Worm (Caenorhabditis elegans) whole organism, early embryonic: ENCODE results near the gene B0416.3.

Experiments
- B0310.2 ChIP-seq: sonication (generic microtip); optimal IDR thresholded peaks from 2 replicates; lab custom pipeline; 2016; ENCODE audit warnings: mild to moderate bottlenecking, missing genetic modification characterization, missing compliant biosample characterization
- F13C5.2 ChIP-seq: sonication (generic microtip); optimal IDR thresholded peaks from 2 replicates; lab custom pipeline; 2017; ENCODE audit warnings: mild to moderate bottlenecking, missing genetic modification characterization, inconsistent platforms, missing compliant biosample characterization
- aly-1 ChIP-seq: sonication (generic microtip); optimal IDR thresholded peaks from 2 replicates; lab custom pipeline; 2016; ENCODE audit warnings: missing genetic modification characterization, missing compliant biosample characterization
- ama-1 ChIP-seq: fragments of 150-350 bp; optimal IDR thresholded peaks from 2 replicates; lab custom pipeline; 2014
- ceh-13 ChIP-seq: fragments of 200-800 bp; sonication (Bioruptor generic); optimal IDR thresholded peaks from 2 replicates; lab custom pipeline; 2018; ENCODE audit warnings: mild to moderate bottlenecking, missing genetic modification characterization, missing compliant biosample characterization
- ceh-36 ChIP-seq: sonication (generic microtip); optimal IDR thresholded peaks from 2 replicates; lab custom pipeline; 2016; ENCODE audit warnings: missing genetic modification characterization, inconsistent platforms, missing compliant biosample characterization
- ets-7 ChIP-seq: sonication (generic microtip); optimal IDR thresholded peaks from 2 replicates; lab custom pipeline; 2016; ENCODE audit warnings: missing genotype, missing genetic modification characterization, missing compliant biosample characterization
- flt-1 ChIP-seq: fragments of 200-800 bp; sonication (Bioruptor generic); IDR thresholded peaks from 2 replicates; pipeline ENCODE4 v1.3.6; 2022; ENCODE audit warnings: missing genetic modification characterization, missing compliant biosample characterization
- hmbx-1 ChIP-seq: sonication (generic microtip); optimal IDR thresholded peaks from 2 replicates; lab custom pipeline; 2016; ENCODE audit warnings: mild to moderate bottlenecking, missing genetic modification characterization, missing compliant biosample characterization
- hmg-4 ChIP-seq: fragments of 200-800 bp; sonication (Bioruptor generic); optimal IDR thresholded peaks from 2 replicates; lab custom pipeline; 2018; ENCODE audit warnings: mild to moderate bottlenecking, missing genetic modification characterization, missing compliant biosample characterization
- hnd-1 ChIP-seq: sonication (generic microtip); optimal IDR thresholded peaks from 2 replicates; lab custom pipeline; 2016; ENCODE audit warnings: missing genetic modification characterization, missing compliant biosample characterization
- pes-1 ChIP-seq: fragments of 200-800 bp; sonication (Bioruptor generic); IDR thresholded peaks from 2 replicates; pipeline ENCODE4 v1.3.6; 2022; ENCODE audit warnings: missing genetic modification reagents, missing genetic modification characterization, missing compliant biosample characterization
- scrt-1 ChIP-seq: fragments of 200-800 bp; sonication (Bioruptor generic); IDR thresholded peaks from 2 replicates; pipeline ENCODE4 v1.3.6; 2022; ENCODE audit warnings: missing genetic modification characterization, missing compliant biosample characterization
- sea-1 ChIP-seq: fragments of 200-800 bp; sonication (Bioruptor generic); conservative IDR thresholded peaks from 2 replicates; pipeline ENCODE4 v1.3.6; 2022; ENCODE audit warnings: missing genetic modification characterization, missing compliant biosample characterization
- tbx-11 ChIP-seq: fragments of 200-800 bp; sonication (Bioruptor generic); IDR thresholded peaks from 2 replicates; pipeline ENCODE4 v1.3.6; 2022; ENCODE audit warnings: missing genetic modification characterization, missing compliant biosample characterization
- tbx-37 ChIP-seq: fragments of 200-800 bp; sonication (Bioruptor generic); conservative IDR thresholded peaks from 2 replicates; pipeline ENCODE4 v1.3.6; 2022; ENCODE audit warnings: missing genetic modification reagents, missing genetic modification characterization, missing compliant biosample characterization
- tra-4 ChIP-seq: sonication (generic microtip); optimal IDR thresholded peaks from 2 replicates; lab custom pipeline; 2017; ENCODE audit warnings: missing genetic modification characterization, missing compliant biosample characterization

The B0416.3 gene

DNA sequence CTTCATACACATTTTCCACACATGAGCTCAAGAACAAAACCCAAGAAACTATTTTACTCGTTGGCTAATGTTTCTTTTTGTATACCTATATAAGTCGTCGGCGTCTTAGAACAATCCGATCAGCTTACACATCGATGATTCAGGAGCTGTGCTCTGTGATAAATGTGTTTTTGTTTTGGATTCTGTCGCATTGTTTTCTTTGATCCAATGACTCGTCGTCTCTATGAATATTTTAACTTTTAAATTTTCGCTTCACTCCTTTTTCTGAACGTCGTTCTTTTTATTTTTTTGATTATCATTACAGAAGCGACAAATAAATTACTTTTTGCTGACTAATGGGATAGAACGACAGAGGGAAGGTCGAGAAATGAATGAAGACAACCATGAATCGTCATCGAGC, at the start of gene B0416.3:
TSS of gene B0416.3 (plus strand) at position 301 of the 400 bp plus-strand sequence.
- TF ChIP-seq sea-1 (GFP tag; lab: Robert Waterston, UW), result no peak
- TF ChIP-seq ama-1, result no peak
- no peak for TF ChIP-seq hmg-4
- TF ChIP-seq ceh-36 (tag; lab: Kevin White, UChicago), result no peak
- no peak for TF ChIP-seq B0310.2
- TF ChIP-seq tbx-37 (GFP tag; lab: Robert Waterston, UW), result no peak
- TF ChIP-seq flt-1, result no peak
- no peak for TF ChIP-seq F13C5.2 (tag; lab: Kevin White, UChicago)
- no peak for TF ChIP-seq aly-1 (tag; lab: Kevin White, UChicago)
- no peak for TF ChIP-seq hnd-1 (tag; lab: Kevin White, UChicago)
- no peak for TF ChIP-seq scrt-1 (GFP tag; lab: Robert Waterston, UW)
- no peak for TF ChIP-seq tbx-11 (GFP tag; lab: Robert Waterston, UW)
- no peak for TF ChIP-seq ceh-13

- TF ChIP-seq tra-4 (tag; lab: Kevin White, UChicago) (no peak), aly-1 (tag; lab: Kevin White, UChicago) (no peak), ets-7 (tag; lab: Kevin White, UChicago) (no peak), hnd-1 (tag; lab: Kevin White, UChicago) (no peak), scrt-1 (GFP tag; lab: Robert Waterston, UW) (no peak), hmbx-1 (tag; lab: Kevin White, UChicago) (no peak), ceh-36 (tag; lab: Kevin White, UChicago) (no peak), tbx-11 (GFP tag; lab: Robert Waterston, UW) (no peak), pes-1 (no peak), ama-1 (no peak)
These were observed 49.3 kb upstream of the B0416.3 start, which contains the start of gene lgc-4 for ce11 chrX:9242123-9242522. Gene lgc-4, minus strand, starts transcription at chrX:9242223.

DNA sequence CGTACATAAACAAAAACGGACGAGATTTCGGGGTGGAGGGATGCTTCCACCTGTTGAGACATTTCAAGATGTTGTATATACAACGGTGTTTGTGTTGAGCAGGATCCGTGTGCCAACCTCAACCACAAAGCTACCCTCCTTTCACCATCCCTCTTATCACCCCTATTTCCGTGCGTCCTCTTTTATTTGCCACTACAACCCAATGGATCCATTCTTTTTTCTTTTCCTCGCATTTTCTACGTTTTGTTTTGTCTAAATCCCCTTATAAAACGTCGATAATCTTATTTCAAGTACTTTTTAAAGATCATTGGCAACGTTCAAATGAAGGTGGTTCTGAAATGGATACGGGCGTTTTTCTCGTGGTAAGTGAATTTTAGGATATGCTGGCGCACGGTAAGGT, 48.2 kb upstream of the B0416.3 start, which contains the start of gene gpa-12:
TSS of gene gpa-12 (plus strand) at position 301 of the 400 bp plus-strand sequence.
- no peak for TF ChIP-seq tbx-11 (GFP tag; lab: Robert Waterston, UW)
- no peak for TF ChIP-seq tbx-37 (GFP tag; lab: Robert Waterston, UW)
- no peak for TF ChIP-seq ets-7 (tag; lab: Kevin White, UChicago)
- TF ChIP-seq tra-4 (tag; lab: Kevin White, UChicago), result no peak
- no peak for TF ChIP-seq F13C5.2 (tag; lab: Kevin White, UChicago)
- no peak for TF ChIP-seq hnd-1 (tag; lab: Kevin White, UChicago)
- TF ChIP-seq hmbx-1 (tag; lab: Kevin White, UChicago), result no peak

DNA sequence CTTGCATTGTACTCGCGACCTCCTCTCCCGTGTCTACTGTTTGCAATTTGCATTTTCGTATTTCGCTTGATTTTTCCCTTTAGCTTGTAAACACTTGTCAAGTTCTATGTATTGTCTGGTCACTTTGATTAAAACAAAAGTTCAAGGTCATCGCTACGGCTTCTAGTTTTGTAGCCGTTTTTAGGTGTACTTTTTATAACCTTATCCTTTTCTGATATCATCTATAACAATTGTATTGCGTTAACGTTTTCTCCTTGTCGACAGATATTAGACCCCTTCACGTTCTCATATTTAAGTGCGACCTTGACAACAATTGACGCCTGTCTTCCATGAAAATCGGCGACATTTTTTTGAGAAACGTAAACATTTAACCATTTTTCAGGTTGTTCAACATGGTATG, 44.8 kb upstream of the B0416.3 start:
- TF ChIP-seq B0310.2 (no peak), pes-1 (no peak), hnd-1 (tag; lab: Kevin White, UChicago) (no peak), ceh-36 (tag; lab: Kevin White, UChicago) (no peak), ama-1 (no peak), aly-1 (tag; lab: Kevin White, UChicago) (no peak), ceh-13 (no peak), tbx-11 (GFP tag; lab: Robert Waterston, UW) (no peak), tra-4 (tag; lab: Kevin White, UChicago) (no peak), scrt-1 (GFP tag; lab: Robert Waterston, UW) (no peak), sea-1 (GFP tag; lab: Robert Waterston, UW) (no peak), hmbx-1 (tag; lab: Kevin White, UChicago) (no peak), ets-7 (tag; lab: Kevin White, UChicago) (no peak), F13C5.2 (tag; lab: Kevin White, UChicago) (no peak)

ce11 chrX:9248083-9248805, 43.2 kb upstream of the B0416.3 start:
- TF ChIP-seq tbx-37 (GFP tag; lab: Robert Waterston, UW), result no peak

- TF ChIP-seq hmg-4 (no peak), F13C5.2 (tag; lab: Kevin White, UChicago) (no peak), ceh-36 (tag; lab: Kevin White, UChicago) (no peak), sea-1 (GFP tag; lab: Robert Waterston, UW) (no peak), scrt-1 (GFP tag; lab: Robert Waterston, UW) (no peak), tbx-37 (GFP tag; lab: Robert Waterston, UW) (no peak), ama-1 (no peak), pes-1 (no peak), aly-1 (tag; lab: Kevin White, UChicago) (no peak), tra-4 (tag; lab: Kevin White, UChicago) (no peak), B0310.2 (no peak), hmbx-1 (tag; lab: Kevin White, UChicago) (no peak), flt-1 (no peak), ceh-13 (no peak), hnd-1 (tag; lab: Kevin White, UChicago) (no peak), ets-7 (tag; lab: Kevin White, UChicago) (no peak), tbx-11 (GFP tag; lab: Robert Waterston, UW) (no peak)
These were observed 40.0 kb upstream of the B0416.3 start, which contains the start of gene pes-8 for ce11 chrX:9251488-9251887. Gene pes-8, plus strand, starts transcription at chrX:9251788.

- no peak for TF ChIP-seq tbx-11 (GFP tag; lab: Robert Waterston, UW)
- no peak for TF ChIP-seq hmg-4
- no peak for TF ChIP-seq scrt-1 (GFP tag; lab: Robert Waterston, UW)
- TF ChIP-seq aly-1 (tag; lab: Kevin White, UChicago), result no peak
- TF ChIP-seq pes-1, result no peak
- no peak for TF ChIP-seq sea-1 (GFP tag; lab: Robert Waterston, UW)
- TF ChIP-seq F13C5.2 (tag; lab: Kevin White, UChicago), result no peak
- TF ChIP-seq ets-7 (tag; lab: Kevin White, UChicago), result no peak
- TF ChIP-seq hmbx-1 (tag; lab: Kevin White, UChicago), result no peak
- no peak for TF ChIP-seq ceh-13
- no peak for TF ChIP-seq B0310.2
- TF ChIP-seq flt-1, result no peak
- TF ChIP-seq hnd-1 (tag; lab: Kevin White, UChicago), result no peak
These were observed 35.5 kb upstream of the B0416.3 start for ce11 chrX:9255993-9256392.
